Fruit fly (Drosophila melanogaster): ENCODE measurements around the gene ND-ASHI.

The ND-ASHI gene

dm6 chrX:6678635-6679501 is at the start of gene ND-ASHI (continued):
- TF ChIP-seq dysf (GFP tag; IDR thresholded peaks at IDR 0.05) (peak; percentile 96), gfzf (GFP tag; optimal IDR thresholded peaks at IDR 0.05) (peak; percentile 2), Deaf1 (tag; optimal IDR thresholded peaks at IDR 0.05) (no peak), CG4820 (GFP tag; optimal IDR thresholded peaks at IDR 0.05) (peak; percentile 93), oc (tag; optimal IDR thresholded peaks at IDR 0.05) (peak; percentile 90), CG8478 (optimal IDR thresholded peaks at IDR 0.05) (no peak), Fer3 (tag; optimal IDR thresholded peaks at IDR 0.05) (peak; percentile 96), CG30431 (GFP tag; optimal IDR thresholded peaks at IDR 0.05) (peak; percentile 90), CG6765 (GFP tag; optimal IDR thresholded peaks at IDR 0.05) (peak; percentile 95), CG14050 (GFP tag; IDR thresholded peaks at IDR 0.05) (peak; percentile 94), CG1792 (GFP tag; optimal IDR thresholded peaks at IDR 0.05) (peak; percentile 88), CG3847 (GFP tag; IDR thresholded peaks at IDR 0.05) (peak; percentile 94), Dip2 (GFP tag; IDR thresholded peaks at IDR 0.05) (no peak), nau (GFP tag; optimal IDR thresholded peaks at IDR 0.05) (no peak), CG10321 (GFP tag; IDR thresholded peaks at IDR 0.05) (peak; percentile 65), Mad (GFP tag; optimal IDR thresholded peaks at IDR 0.05) (peak; percentile 89), BtbVII (GFP tag; optimal IDR thresholded peaks at IDR 0.05) (peak; percentile 96), CG8765 (GFP tag; IDR thresholded peaks at IDR 0.05) (peak; percentile 94), lilli (GFP tag; optimal IDR thresholded peaks at IDR 0.05) (peak; percentile 97), PHDP (tag; optimal IDR thresholded peaks at IDR 0.05) (peak; percentile 95), CG3995 (GFP tag; optimal IDR thresholded peaks at IDR 0.05) (peak; percentile 68), CG7839 (tag; optimal IDR thresholded peaks at IDR 0.05) (peak; percentile 97), CG8281 (tag; optimal IDR thresholded peaks at IDR 0.05) (no peak), CG17385 (GFP tag; optimal IDR thresholded peaks at IDR 0.05) (peak; percentile 92), tap (tag; optimal IDR thresholded peaks at IDR 0.05) (peak; percentile 88), Nf-YA (GFP tag; IDR thresholded peaks at IDR 0.05) (peak; percentile 92), Ravus (GFP tag; IDR thresholded peaks at IDR 0.05) (peak; percentile 85), wek (GFP tag; optimal IDR thresholded peaks at IDR 0.05) (peak; percentile 87), Spps (tag; optimal IDR thresholded peaks at IDR 0.05) (peak; percentile 82), CG3281 (GFP tag; optimal IDR thresholded peaks at IDR 0.05) (peak; percentile 97), CG9817 (tag; optimal IDR thresholded peaks at IDR 0.05) (peak; percentile 95), MBD-R2 (GFP tag; IDR thresholded peaks at IDR 0.05) (peak; percentile 96), CG31388 (GFP tag; optimal IDR thresholded peaks at IDR 0.05) (peak; percentile 79), NfI (GFP tag; optimal IDR thresholded peaks at IDR 0.05) (peak; percentile 95), CG4282 (GFP tag; optimal IDR thresholded peaks at IDR 0.05) (peak; percentile 68), CTCF (GFP tag; optimal IDR thresholded peaks at IDR 0.05) (peak; percentile 66), NC2β (GFP tag; optimal IDR thresholded peaks at IDR 0.05) (peak; percentile 88), cad (GFP tag; optimal IDR thresholded peaks at IDR 0.05) (no peak), inv (GFP tag; IDR thresholded peaks at IDR 0.05; ENCODE audit: partially characterized antibody) (no peak), luna (GFP tag; optimal IDR thresholded peaks at IDR 0.05) (peak; percentile 83), CG16813 (GFP tag; IDR thresholded peaks at IDR 0.05; ENCODE audit: partially characterized antibody) (no peak), CG12104 (GFP tag; optimal IDR thresholded peaks at IDR 0.05) (peak; percentile 90), bbx (GFP tag; IDR thresholded peaks at IDR 0.05; ENCODE audit: partially characterized antibody) (no peak), vnd (GFP tag; IDR thresholded peaks at IDR 0.05; ENCODE audit: partially characterized antibody) (no peak), CG15696 (tag; optimal IDR thresholded peaks at IDR 0.05) (peak; percentile 75), scrt (GFP tag; optimal IDR thresholded peaks at IDR 0.05) (peak; percentile 90), Lhr (GFP tag; optimal IDR thresholded peaks at IDR 0.05) (peak; percentile 79), CG18764 (GFP tag; optimal IDR thresholded peaks at IDR 0.05) (peak; percentile 85), Gug (GFP tag; IDR thresholded peaks at IDR 0.05) (peak; percentile 95), gcm (GFP tag; optimal IDR thresholded peaks at IDR 0.05) (peak; percentile 84)

Measured in whole organism, embryonic.